Worm (Caenorhabditis elegans) whole organism, L1 larva: ENCODE data around the gene madf-11.

Source experiments
- ces-1 ChIP-seq: fragments of 150-350 bp; optimal IDR thresholded peaks from 2 replicates; lab custom pipeline; 2014; ENCODE audit warnings: missing biosample characterization, missing genetic modification reagents, missing genetic modification characterization
- dpl-1 ChIP-seq, 3 experiments: fragments of 150-350 bp in 2 of 3; sonication (generic microtip) in 1 of 3; optimal IDR thresholded peaks; 2 replicates each; lab custom pipeline; 2014 to 2017; ENCODE audit warnings: missing biosample characterization in 3 of 3, missing genetic modification characterization in 3 of 3, missing genetic modification reagents in 3 of 3
- elt-3 ChIP-seq, 6 experiments: fragments of 150-350 bp in 1 of 6; sonication (generic microtip); optimal IDR thresholded peaks; 2 replicates each; lab custom pipeline; 2017 to 2018; ENCODE audit warnings: missing biosample characterization in 6 of 6, missing genetic modification characterization in 6 of 6, inconsistent platforms in 1 of 6
- mdl-1 ChIP-seq, 2 experiments: fragments of 150-350 bp; optimal IDR thresholded peaks; 2 replicates each; lab custom pipeline; 2014 to 2017; ENCODE audit warnings: missing biosample characterization in 2 of 2, missing genetic modification characterization in 2 of 2, inconsistent platforms in 1 of 2
- nhr-237 ChIP-seq: fragments of 150-350 bp; optimal IDR thresholded peaks from 2 replicates; lab custom pipeline; 2014; ENCODE audit warnings: missing biosample characterization, missing genetic modification characterization

ce11 chrIII:5566496-5566895 is 36.8 kb downstream of the madf-11 start:
- TF ChIP-seq dpl-1 (GFP tag; optimal IDR thresholded peaks at IDR 0.05; lab: Kevin White, UChicago) (no peak), nhr-237 (no peak), mdl-1 (tag; optimal IDR thresholded peaks at IDR 0.05; lab: Kevin White, UChicago) (no peak), elt-3 (tag; optimal IDR thresholded peaks at IDR 0.05; lab: Kevin White, UChicago) (no peak), ces-1 (GFP tag; lab: Kevin White, UChicago) (no peak)
